Worm (Caenorhabditis elegans) whole organism, midembryonic: ENCODE measurements around the gene gid-2.

ENCODE experiments used
- T22C8.4 ChIP-seq: fragments of 200-800 bp; sonication (Bioruptor generic); IDR thresholded peaks from 2 replicates; pipeline ENCODE4 v1.3.6; 2022; ENCODE audit warnings: missing genetic modification characterization, missing compliant biosample characterization
- cog-1 ChIP-seq: sonication (generic microtip); optimal IDR thresholded peaks from 2 replicates; lab custom pipeline; 2016; ENCODE audit warnings: missing genetic modification characterization, missing compliant biosample characterization
- flt-1 ChIP-seq: fragments of 200-800 bp; sonication (Bioruptor generic); IDR thresholded peaks from 2 replicates; pipeline ENCODE4 v1.3.6; 2022; ENCODE audit warnings: missing genetic modification characterization, missing compliant biosample characterization
- klf-2 ChIP-seq: fragments of 200-800 bp; sonication (Bioruptor generic); conservative IDR thresholded peaks from 2 replicates; pipeline ENCODE4 v1.3.6; 2022; ENCODE audit warnings: missing genetic modification reagents, missing genetic modification characterization, missing compliant biosample characterization
- med-1 ChIP-seq: sonication (generic microtip); optimal IDR thresholded peaks from 2 replicates; lab custom pipeline; 2017; ENCODE audit warnings: missing genetic modification characterization, mild to moderate bottlenecking, missing compliant biosample characterization, antibody characterized with exemption, missing genetic modification reagents; ENCODE audit not compliant: insufficient read depth
- ref-1 ChIP-seq: fragments of 200-800 bp; sonication (Bioruptor generic); conservative IDR thresholded peaks from 2 replicates; pipeline ENCODE4 v1.3.6; 2022; ENCODE audit warnings: missing genetic modification reagents, missing genetic modification characterization, missing compliant biosample characterization
- tab-1 ChIP-seq: fragments of 200-800 bp; sonication (Bioruptor generic); IDR thresholded peaks from 2 replicates; pipeline ENCODE4 v1.3.6; 2022; ENCODE audit warnings: missing genetic modification characterization, missing compliant biosample characterization
- ztf-23 ChIP-seq: fragments of 200-800 bp; sonication (Bioruptor generic); IDR thresholded peaks from 2 replicates; pipeline ENCODE4 v1.3.6; 2022; ENCODE audit warnings: missing genetic modification reagents, missing genetic modification characterization, missing compliant biosample characterization
- ztf-29 ChIP-seq: fragments of 200-800 bp; sonication (Bioruptor generic); IDR thresholded peaks from 2 replicates; pipeline ENCODE4 v1.3.6; 2022; ENCODE audit warnings: missing genetic modification reagents, missing genetic modification characterization, missing compliant biosample characterization

Gene gid-2

ce11 chrX:2419777-2420176, 19.0 kb downstream of the gid-2 start, which contains the start of gene glr-7:
Gene glr-7, minus strand, starts transcription at chrX:2419877.
- no peak for TF ChIP-seq tab-1 (GFP tag; lab: Robert Waterston, UW)
- no peak for TF ChIP-seq klf-2 (GFP tag; lab: Robert Waterston, UW)
- TF ChIP-seq ztf-23 (GFP tag; lab: Robert Waterston, UW), result no peak
- TF ChIP-seq ref-1 (GFP tag; lab: Robert Waterston, UW), result no peak
- TF ChIP-seq cog-1, result no peak
- no peak for TF ChIP-seq med-1 (GFP tag; lab: Kevin White, UChicago)
- no peak for TF ChIP-seq T22C8.4 (GFP tag; lab: Robert Waterston, UW)
- TF ChIP-seq ztf-29 (GFP tag; lab: Robert Waterston, UW), result no peak
- TF ChIP-seq flt-1, result no peak

ce11 chrX:2413277-2413676, 25.5 kb downstream of the gid-2 start, which contains the start of gene hlh-15:
Gene hlh-15, minus strand, starts transcription at chrX:2413377.
- TF ChIP-seq klf-2 (GFP tag; lab: Robert Waterston, UW) (no peak), flt-1 (no peak), ztf-29 (GFP tag; lab: Robert Waterston, UW) (no peak), cog-1 (no peak), ztf-23 (GFP tag; lab: Robert Waterston, UW) (no peak), med-1 (GFP tag; lab: Kevin White, UChicago) (no peak), ref-1 (GFP tag; lab: Robert Waterston, UW) (no peak), tab-1 (GFP tag; lab: Robert Waterston, UW) (no peak), T22C8.4 (GFP tag; lab: Robert Waterston, UW) (no peak)

- TF ChIP-seq med-1 (GFP tag; lab: Kevin White, UChicago) (no peak), tab-1 (GFP tag; lab: Robert Waterston, UW) (no peak), ztf-29 (GFP tag; lab: Robert Waterston, UW) (no peak), cog-1 (no peak), T22C8.4 (GFP tag; lab: Robert Waterston, UW) (no peak), ztf-23 (GFP tag; lab: Robert Waterston, UW) (no peak), ref-1 (GFP tag; lab: Robert Waterston, UW) (no peak), flt-1 (no peak), klf-2 (GFP tag; lab: Robert Waterston, UW) (no peak)
Measured at ce11 chrX:2410978-2411377, 27.8 kb downstream of the gid-2 start.

- TF ChIP-seq klf-2 (GFP tag; lab: Robert Waterston, UW) (no peak), flt-1 (no peak), T22C8.4 (GFP tag; lab: Robert Waterston, UW) (no peak), tab-1 (GFP tag; lab: Robert Waterston, UW) (no peak), ref-1 (GFP tag; lab: Robert Waterston, UW) (no peak), cog-1 (no peak), ztf-23 (GFP tag; lab: Robert Waterston, UW) (no peak), med-1 (GFP tag; lab: Kevin White, UChicago) (no peak), ztf-29 (GFP tag; lab: Robert Waterston, UW) (no peak)
Measured at ce11 chrX:2409243-2409741, 29.5 kb downstream of the gid-2 start, which contains the start of the genes C43H6.12 and trpp-12. Gene C43H6.12, plus strand, starts transcription at chrX:2409607. Gene trpp-12, plus strand, starts transcription at chrX:2409691.

- no peak for TF ChIP-seq klf-2 (GFP tag; lab: Robert Waterston, UW)
- no peak for TF ChIP-seq tab-1 (GFP tag; lab: Robert Waterston, UW)
- TF ChIP-seq ztf-23 (GFP tag; lab: Robert Waterston, UW), result no peak
- TF ChIP-seq T22C8.4 (GFP tag; lab: Robert Waterston, UW), result no peak
- TF ChIP-seq ref-1 (GFP tag; lab: Robert Waterston, UW), result no peak
- no peak for TF ChIP-seq cog-1
- TF ChIP-seq ztf-29 (GFP tag; lab: Robert Waterston, UW), result no peak
- TF ChIP-seq med-1 (GFP tag; lab: Kevin White, UChicago), result no peak
- TF ChIP-seq flt-1, result no peak
Measured at ce11 chrX:2407167-2407566, 31.6 kb downstream of the gid-2 start, which contains the start of gene mtpn-1. Gene mtpn-1, plus strand, starts transcription at chrX:2407467.

- TF ChIP-seq ztf-23 (GFP tag; lab: Robert Waterston, UW), result no peak
- TF ChIP-seq ztf-29 (GFP tag; lab: Robert Waterston, UW), result no peak
- TF ChIP-seq flt-1, result no peak
- no peak for TF ChIP-seq ref-1 (GFP tag; lab: Robert Waterston, UW)
- no peak for TF ChIP-seq cog-1
- no peak for TF ChIP-seq T22C8.4 (GFP tag; lab: Robert Waterston, UW)
Measured at ce11 chrX:2403724-2404123, 35.0 kb downstream of the gid-2 start, which contains the start of gene C43H6.4. Gene C43H6.4, plus strand, starts transcription at chrX:2404024.

ce11 chrX:2401883-2402282, 36.9 kb downstream of the gid-2 start, which contains the start of gene dhhc-9:
Gene dhhc-9, minus strand, starts transcription at chrX:2402036.
- no peak for TF ChIP-seq med-1 (GFP tag; lab: Kevin White, UChicago)
- TF ChIP-seq ztf-29 (GFP tag; lab: Robert Waterston, UW), result no peak
- no peak for TF ChIP-seq ztf-23 (GFP tag; lab: Robert Waterston, UW)
- TF ChIP-seq klf-2 (GFP tag; lab: Robert Waterston, UW), result no peak
- no peak for TF ChIP-seq tab-1 (GFP tag; lab: Robert Waterston, UW)
- no peak for TF ChIP-seq ref-1 (GFP tag; lab: Robert Waterston, UW)
- peak; percentile 27 for TF ChIP-seq cog-1
- no peak for TF ChIP-seq T22C8.4 (GFP tag; lab: Robert Waterston, UW)
- 0 out of 2 replicates have a peak, but pooled peaks have one; percentile 34 for TF ChIP-seq flt-1

ce11 chrX:2394983-2395382, 43.8 kb downstream of the gid-2 start, which contains the start of gene C43H6.6:
Gene C43H6.6, plus strand, starts transcription at chrX:2395283.
- no peak for TF ChIP-seq ref-1 (GFP tag; lab: Robert Waterston, UW)

- TF ChIP-seq ztf-29 (GFP tag; lab: Robert Waterston, UW) (no peak), T22C8.4 (GFP tag; lab: Robert Waterston, UW) (no peak), ref-1 (GFP tag; lab: Robert Waterston, UW) (no peak), klf-2 (GFP tag; lab: Robert Waterston, UW) (no peak), tab-1 (GFP tag; lab: Robert Waterston, UW) (no peak), flt-1 (no peak), med-1 (GFP tag; lab: Kevin White, UChicago) (no peak), cog-1 (no peak), ztf-23 (GFP tag; lab: Robert Waterston, UW) (no peak)
Measured at ce11 chrX:2386922-2387566, 51.7 kb downstream of the gid-2 start.
